Worm (Caenorhabditis elegans): ENCODE measurements around the gene F21C10.13.

Gene F21C10.13

ce11 chrV:9075827-9076226, 46.3 kb upstream of the F21C10.13 start (continued):
- TF ChIP-seq C34B4.2 (tag; optimal IDR thresholded peaks at IDR 0.05): no peak
- peak; percentile 7 for TF ChIP-seq dsc-1 (tag; optimal IDR thresholded peaks at IDR 0.05)
- no peak for TF ChIP-seq nhr-84 (tag; optimal IDR thresholded peaks at IDR 0.05)
- no peak for TF ChIP-seq tbx-2 (tag; optimal IDR thresholded peaks at IDR 0.05)
- TF ChIP-seq pag-3 (tag; optimal IDR thresholded peaks at IDR 0.05; ENCODE audit: borderline replicate concordance, insufficient read depth): no peak
- peak; percentile 33; the same call in 1 of the 2 replicates for TF ChIP-seq nhr-19 (GFP tag; conservative IDR thresholded peaks at IDR 0.05)
- TF ChIP-seq sox-4 (tag; optimal IDR thresholded peaks at IDR 0.05): no peak
- no peak for TF ChIP-seq ztf-11 (tag; optimal IDR thresholded peaks at IDR 0.05)
- TF ChIP-seq ceh-90 (tag; optimal IDR thresholded peaks at IDR 0.05): no peak
- TF ChIP-seq blmp-1 (tag; optimal IDR thresholded peaks at IDR 0.05): no peak

- TF ChIP-seq unc-30 (tag; optimal IDR thresholded peaks at IDR 0.05): no peak
- TF ChIP-seq hlh-17 (GFP tag; optimal IDR thresholded peaks at IDR 0.05; ENCODE audit: borderline replicate concordance): no peak
- TF ChIP-seq pag-3 (tag; optimal IDR thresholded peaks at IDR 0.05; ENCODE audit: borderline replicate concordance, insufficient read depth): no peak
- TF ChIP-seq unc-98 (GFP tag; IDR thresholded peaks at IDR 0.05): no peak
- TF ChIP-seq swsn-7 (tag; optimal IDR thresholded peaks at IDR 0.05): no peak
- no peak for TF ChIP-seq Y116A8C.19 (tag; optimal IDR thresholded peaks at IDR 0.05; ENCODE audit: borderline replicate concordance)
- TF ChIP-seq efl-1 (optimal IDR thresholded peaks at IDR 0.05): no peak
- TF ChIP-seq efl-1 (GFP tag; optimal IDR thresholded peaks at IDR 0.05 in 1 of 2): peak in 1 of 2 experiments; percentile 86
- no peak for TF ChIP-seq fos-1 (tag; optimal IDR thresholded peaks at IDR 0.05)
These were observed 45.8 kb upstream of the F21C10.13 start, which contains the start of gene T27E4.7 for ce11 chrV:9076273-9076672. T27E4.7 (minus strand) TSS chrV:9076322.

- TF ChIP-seq efl-1 (optimal IDR thresholded peaks at IDR 0.05) (no peak), efl-1 (GFP tag; optimal IDR thresholded peaks at IDR 0.05 in 1 of 2) (peak in 1 of 2 experiments; percentile 73), lin-14 (GFP tag; optimal IDR thresholded peaks at IDR 0.05) (peak; percentile 32), fkh-10 (GFP tag; optimal IDR thresholded peaks at IDR 0.05) (no peak), swsn-7 (tag; optimal IDR thresholded peaks at IDR 0.05) (no peak), xbp-1 (tag; optimal IDR thresholded peaks at IDR 0.05) (no peak), blmp-1 (tag; optimal IDR thresholded peaks at IDR 0.05) (peak; percentile 25), hlh-4 (tag; optimal IDR thresholded peaks at IDR 0.05) (no peak), lin-39 (tag; optimal IDR thresholded peaks at IDR 0.05) (no peak), fos-1 (tag; optimal IDR thresholded peaks at IDR 0.05) (peak; percentile 3), nhr-85 (tag) (peak; percentile 90)
These were observed 44.0 kb upstream of the F21C10.13 start for ce11 chrV:9078067-9078581.

- TF ChIP-seq fos-1 (tag; optimal IDR thresholded peaks at IDR 0.05) (no peak), lin-13 (GFP tag; optimal IDR thresholded peaks at IDR 0.05) (no peak), nhr-20 (tag; optimal IDR thresholded peaks at IDR 0.05) (peak; percentile 81), nhr-19 (GFP tag; conservative IDR thresholded peaks at IDR 0.05) (peak; percentile 61), ztf-4 (tag; optimal IDR thresholded peaks at IDR 0.05) (no peak), hpl-2 (GFP tag; optimal IDR thresholded peaks at IDR 0.05) (no peak), grh-1 (GFP tag; IDR thresholded peaks at IDR 0.05) (no peak), blmp-1 (tag; optimal IDR thresholded peaks at IDR 0.05) (peak; percentile 87), unc-130 (tag; optimal IDR thresholded peaks at IDR 0.05) (peak; percentile 19), lin-15B (tag; optimal IDR thresholded peaks at IDR 0.05) (no peak), C34B4.2 (tag; optimal IDR thresholded peaks at IDR 0.05) (no peak), elt-2 (tag; optimal IDR thresholded peaks at IDR 0.05) (peak; percentile 75), pag-3 (tag; optimal IDR thresholded peaks at IDR 0.05; ENCODE audit: borderline replicate concordance, insufficient read depth) (no peak), nhr-90 (tag; optimal IDR thresholded peaks at IDR 0.05; ENCODE audit: poor library complexity) (peak; percentile 1), mdl-1 (tag; optimal IDR thresholded peaks at IDR 0.05) (peak in 1 of 2 experiments; percentile 45), egl-13 (tag; optimal IDR thresholded peaks at IDR 0.05) (no peak), snu-23 (GFP tag; optimal IDR thresholded peaks at IDR 0.05) (peak; percentile 37), nhr-85 (tag) (peak; percentile 78), hlh-17 (GFP tag; optimal IDR thresholded peaks at IDR 0.05; ENCODE audit: borderline replicate concordance) (no peak), elt-3 (tag; optimal IDR thresholded peaks at IDR 0.05) (peak in 1 of 6 experiments; percentile 69), F16B12.6 (tag; optimal IDR thresholded peaks at IDR 0.05) (no peak), lin-39 (tag; optimal IDR thresholded peaks at IDR 0.05) (no peak), lin-14 (GFP tag; optimal IDR thresholded peaks at IDR 0.05) (peak; percentile 35), lin-35 (GFP tag; optimal IDR thresholded peaks at IDR 0.05) (peak in 1 of 2 experiments; percentile 70), skn-1 (tag; optimal IDR thresholded peaks at IDR 0.05) (peak; percentile 22), tlp-1 (tag; optimal IDR thresholded peaks at IDR 0.05) (no peak), jun-1 (tag; optimal IDR thresholded peaks at IDR 0.05) (peak; percentile 26), alr-1 (tag; optimal IDR thresholded peaks at IDR 0.05; ENCODE audit: borderline replicate concordance) (no peak)
These were observed 43.1 kb upstream of the F21C10.13 start for ce11 chrV:9078815-9079525.
